Worm (Caenorhabditis elegans): Measurements from ENCODE around the gene F28C10.3.

Gene F28C10.3

DNA sequence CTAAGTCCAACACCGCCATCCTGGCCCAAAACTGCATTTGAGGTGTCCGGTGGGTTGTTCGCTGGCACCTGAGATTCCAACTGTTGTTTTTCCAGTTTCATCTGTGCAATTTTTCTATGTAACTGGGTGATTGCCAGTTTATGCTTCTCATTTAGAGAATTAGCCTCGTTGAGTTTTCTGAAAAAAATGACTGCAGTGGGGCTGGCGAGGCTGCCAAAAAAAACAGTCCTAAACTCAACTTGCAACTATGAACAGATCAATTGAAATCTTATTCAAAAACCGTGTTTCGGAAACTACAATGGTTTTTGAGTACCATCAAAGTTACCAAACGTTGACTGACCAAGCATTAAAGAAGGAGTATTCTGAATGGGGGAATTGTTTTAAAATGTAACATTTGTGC, 18.2 kb upstream of the F28C10.3 start, which contains the start of gene F57C12.6:
F57C12.6 (minus strand) TSS at position 101 of the 400 bp plus-strand sequence.
- TF ChIP-seq ceh-79 (tag; optimal IDR thresholded peaks at IDR 0.05) (no peak), D2030.7 (GFP tag; IDR thresholded peaks at IDR 0.05) (no peak), nfya-2 (GFP tag; IDR thresholded peaks at IDR 0.05) (no peak), efl-1 (GFP tag; optimal IDR thresholded peaks at IDR 0.05) (no peak), snpc-4 (GFP tag; optimal IDR thresholded peaks at IDR 0.05) (no peak), snpc-4 (tag; optimal IDR thresholded peaks at IDR 0.05) (no peak), lag-1 (GFP tag; IDR thresholded peaks at IDR 0.05) (no peak), snpc-3.4 (tag; optimal IDR thresholded peaks at IDR 0.05) (no peak), F22D6.2 (tag; optimal IDR thresholded peaks at IDR 0.05) (no peak), xnd-1 (tag; optimal IDR thresholded peaks at IDR 0.05) (no peak), T26A5.8 (tag; optimal IDR thresholded peaks at IDR 0.05) (no peak), repo-1 (tag; optimal IDR thresholded peaks at IDR 0.05) (no peak), hrde-1 (tag; optimal IDR thresholded peaks at IDR 0.05; ENCODE audit: borderline replicate concordance) (no peak), fkh-3 (tag; optimal IDR thresholded peaks at IDR 0.05) (no peak)

DNA sequence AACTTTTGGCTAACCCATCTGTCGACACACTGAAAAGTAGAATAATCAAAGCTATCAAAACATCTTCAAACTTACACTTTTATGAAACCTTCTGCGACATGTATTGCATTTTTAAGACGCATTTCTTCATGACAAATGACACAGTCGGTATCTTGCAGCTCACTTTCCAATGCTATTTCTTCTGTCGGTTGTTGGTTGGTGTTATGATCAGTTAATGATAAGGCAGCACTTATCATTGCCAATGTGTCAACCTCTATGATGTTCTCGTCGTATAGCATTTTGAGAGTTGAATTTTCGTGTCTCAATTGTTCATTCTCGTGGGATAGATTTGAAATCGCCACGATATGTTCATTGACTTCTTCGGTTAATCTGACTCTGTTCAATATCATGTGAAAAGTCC, 17.8 kb upstream of the F28C10.3 start:
- TF ChIP-seq dox-1 (GFP tag; IDR thresholded peaks at IDR 0.05) = 0 out of 2 replicates have a peak, but pooled peaks have one; percentile 24
- TF ChIP-seq unc-62 (GFP tag; optimal IDR thresholded peaks at IDR 0.05) = no peak
- peak; percentile 76 for TF ChIP-seq nhr-80 (tag; optimal IDR thresholded peaks at IDR 0.05)

DNA sequence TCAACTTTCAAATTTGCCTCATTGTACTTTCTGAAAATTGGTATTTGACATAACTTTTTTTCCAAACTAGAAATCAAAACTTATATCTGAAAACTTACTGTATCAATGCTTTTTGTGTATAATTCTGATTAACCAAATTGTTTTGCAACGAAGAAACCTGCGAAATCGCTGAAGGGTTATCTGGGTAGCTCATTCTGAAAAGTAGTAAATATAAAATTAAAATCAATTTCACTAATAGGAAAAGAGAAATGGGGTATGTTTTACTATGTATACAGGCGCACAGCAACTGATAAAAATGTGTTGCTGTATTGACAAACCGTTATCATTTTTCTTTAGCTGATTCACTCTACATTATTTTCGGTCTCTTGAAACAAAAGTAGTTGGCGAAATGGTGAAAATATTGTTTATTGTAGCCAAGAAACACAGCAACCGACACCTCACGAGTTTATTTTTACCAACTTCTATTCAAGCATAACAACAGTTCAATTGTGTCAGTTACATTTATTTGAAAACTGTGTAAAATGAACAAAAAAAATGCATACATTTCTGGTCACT, 15.6 kb upstream of the F28C10.3 start, which contains the start of gene F57C12.2:
F57C12.2 (minus strand) TSS at position 218 of the 555 bp plus-strand sequence.
- TF ChIP-seq F33H1.4 (GFP tag; IDR thresholded peaks at IDR 0.05) (no peak), snpc-4 (GFP tag; optimal IDR thresholded peaks at IDR 0.05) (no peak), snpc-4 (tag; optimal IDR thresholded peaks at IDR 0.05) (peak in 1 of 4 experiments; percentile 39), dox-1 (GFP tag; IDR thresholded peaks at IDR 0.05) (no peak), let-526 (GFP tag; IDR thresholded peaks at IDR 0.05) (no peak)

DNA sequence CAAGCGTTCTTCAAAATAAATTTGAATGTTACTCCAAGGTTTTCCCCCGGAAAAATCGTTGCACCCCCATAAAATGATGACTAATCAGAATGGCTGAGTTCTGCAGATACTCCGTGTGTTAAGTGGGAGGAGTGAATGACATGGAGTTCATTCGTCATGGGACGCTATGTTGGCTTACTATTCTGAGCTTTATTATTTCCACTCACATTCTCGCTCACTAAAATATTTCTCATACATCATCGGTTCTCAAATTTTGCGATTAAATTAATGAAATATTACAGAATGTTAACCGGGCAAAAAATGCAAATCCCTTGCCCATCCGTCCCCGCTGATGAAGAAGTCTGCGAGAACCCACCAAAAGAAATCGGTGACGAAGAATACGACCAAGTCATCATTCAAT, 7.2 kb upstream of the F28C10.3 start, which contains the start of gene F28C10.1:
F28C10.1 (plus strand) TSS at position 301 of the 400 bp plus-strand sequence.
- TF ChIP-seq cebp-1 (GFP tag; IDR thresholded peaks at IDR 0.05) (no peak), cebp-1 (tag; optimal IDR thresholded peaks at IDR 0.05) (no peak), ztf-25 (GFP tag; IDR thresholded peaks at IDR 0.05) (no peak), snpc-1.1 (tag; optimal IDR thresholded peaks at IDR 0.05; ENCODE audit: insufficient read depth) (no peak)

DNA sequence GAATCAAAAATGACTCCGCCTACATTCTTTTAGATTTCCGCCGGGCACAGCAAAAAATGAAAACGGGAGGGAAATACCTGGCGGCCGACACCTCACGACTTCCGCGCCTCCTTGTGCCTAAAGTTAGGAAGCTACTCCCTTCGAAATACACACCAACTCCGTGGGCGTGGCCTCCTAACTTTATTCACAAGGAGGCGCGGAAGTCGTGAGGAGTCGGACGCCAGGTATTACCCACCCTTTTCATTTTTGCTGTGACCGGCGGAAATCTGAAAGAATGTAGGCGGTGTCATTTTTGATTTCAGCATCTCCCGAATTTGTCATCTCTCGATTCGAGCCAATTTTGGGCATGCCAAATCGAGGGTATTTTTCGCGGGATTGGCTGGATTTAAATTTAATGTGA, 2.5 kb upstream of the F28C10.3 start:
- TF ChIP-seq snpc-4 (GFP tag; optimal IDR thresholded peaks at IDR 0.05) (peak; percentile 54), snpc-4 (tag; optimal IDR thresholded peaks at IDR 0.05) (peak in 2 of 4 experiments; percentile 82 to 93), dox-1 (GFP tag; IDR thresholded peaks at IDR 0.05) (no peak), snpc-1.1 (tag; optimal IDR thresholded peaks at IDR 0.05; ENCODE audit: insufficient read depth) (peak; percentile 68)

DNA sequence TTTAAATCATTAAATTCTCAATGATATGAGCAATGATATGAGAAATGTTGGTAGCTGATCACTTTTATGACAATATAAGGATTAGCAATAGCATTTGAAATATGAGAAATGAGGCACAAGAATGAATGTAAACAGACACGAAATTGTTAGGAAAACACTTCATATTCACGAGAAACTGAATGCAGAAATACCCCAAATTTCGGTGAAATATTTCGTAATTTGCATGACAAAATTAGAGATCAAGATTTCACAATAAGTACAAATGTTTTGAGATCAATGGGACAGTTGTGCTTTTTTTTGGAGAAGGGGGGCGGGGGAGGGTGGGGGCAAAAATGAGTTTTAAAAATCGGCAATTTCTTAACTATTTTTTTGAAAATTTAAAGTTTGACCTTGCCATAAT, 737 bp upstream of the F28C10.3 start:
- TF ChIP-seq ekl-4 (GFP tag; IDR thresholded peaks at IDR 0.05) = no peak
- no peak for TF ChIP-seq attf-3 (GFP tag; conservative IDR thresholded peaks at IDR 0.05)
- TF ChIP-seq hmg-20 (GFP tag; IDR thresholded peaks at IDR 0.05) = no peak

DNA sequence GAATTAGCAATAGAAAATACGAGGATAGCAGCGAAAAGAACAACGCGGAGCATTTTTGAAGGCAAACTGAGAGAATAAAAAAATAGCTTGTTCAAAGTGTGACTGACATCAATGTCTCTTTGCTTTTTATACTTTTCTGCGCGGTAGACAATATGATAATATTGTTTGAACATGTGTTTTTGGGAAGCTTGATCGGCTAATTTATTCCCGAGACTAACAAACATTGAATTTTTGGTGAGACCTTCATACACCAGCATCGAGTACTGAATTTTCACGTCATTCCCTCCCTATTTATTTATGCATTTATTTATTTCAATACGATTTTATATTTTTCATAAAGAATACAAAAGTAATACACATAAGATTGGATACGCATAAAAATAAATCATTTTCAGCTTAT, 4.7 kb downstream of the F28C10.3 start, which contains the start of gene B0310.6:
B0310.6 (minus strand) TSS at position 101 of the 400 bp plus-strand sequence.
- no peak for TF ChIP-seq Y56A3A.18 (GFP tag; IDR thresholded peaks at IDR 0.05)
- no peak for TF ChIP-seq xnd-1 (tag; optimal IDR thresholded peaks at IDR 0.05)
- no peak for TF ChIP-seq F57C9.4 (tag; optimal IDR thresholded peaks at IDR 0.05)
- no peak for TF ChIP-seq ekl-4 (GFP tag; IDR thresholded peaks at IDR 0.05)
- no peak for TF ChIP-seq Y53F4B.3 (GFP tag; IDR thresholded peaks at IDR 0.05)
- TF ChIP-seq gei-17 (GFP tag; optimal IDR thresholded peaks at IDR 0.05) = no peak
- no peak for TF ChIP-seq rec-8 (tag; optimal IDR thresholded peaks at IDR 0.05)
- no peak for TF ChIP-seq nhr-90 (tag; optimal IDR thresholded peaks at IDR 0.05)
- no peak for TF ChIP-seq ceh-40 (GFP tag; IDR thresholded peaks at IDR 0.05)
- no peak for TF ChIP-seq mxl-1 (tag; optimal IDR thresholded peaks at IDR 0.05)
- no peak for TF ChIP-seq him-1 (tag; optimal IDR thresholded peaks at IDR 0.05)
- no peak for TF ChIP-seq B0019.2 (GFP tag; conservative IDR thresholded peaks at IDR 0.05)
- no peak for TF ChIP-seq bed-2 (GFP tag; IDR thresholded peaks at IDR 0.05)
- TF ChIP-seq madf-3 (GFP tag; IDR thresholded peaks at IDR 0.05) = no peak

Data from whole organism, young adult.